Fruit fly (Drosophila melanogaster) whole organism: ENCODE data around the gene ninaG.

ENCODE experiments used
- CG8478 ChIP-seq: fragments of >200 bp; optimal IDR thresholded peaks from 2 replicates; lab custom pipeline; 2018; ENCODE audit warnings: inconsistent platforms
- pan ChIP-seq: fragments of >200 bp; optimal IDR thresholded peaks from 2 replicates; lab custom pipeline; 2017

- TF ChIP-seq pan (lab: Kevin White, UChicago), result no peak
- no peak for TF ChIP-seq CG8478 (lab: Kevin White, UChicago)
Observed at dm6 chr3R:11458851-11459175, 37.3 kb upstream of the ninaG start.
